Worm (Caenorhabditis elegans): ENCODE data around the gene tag-281.

DNA sequence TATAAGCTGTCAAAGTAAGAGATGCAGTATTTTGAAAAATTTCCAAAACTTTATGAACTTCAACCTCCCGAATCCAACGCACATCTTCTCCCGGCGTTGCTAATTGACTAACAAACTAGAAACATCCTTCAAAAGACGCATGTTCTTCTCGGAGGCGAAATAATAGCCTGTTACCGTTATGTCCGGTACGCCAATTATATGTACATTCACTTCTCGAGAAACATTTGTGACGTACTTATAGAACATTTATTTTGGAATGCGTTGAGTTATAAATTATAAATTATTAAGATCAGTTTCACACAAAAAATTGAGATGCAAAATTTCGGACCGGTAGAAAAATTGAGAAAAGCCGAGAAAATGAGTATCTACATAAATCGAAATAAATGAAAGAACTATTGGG is 37.4 kb downstream of the tag-281 start, which contains the start of gene T21B4.3:
- TF ChIP-seq skn-1 (tag; optimal IDR thresholded peaks at IDR 0.05) (no peak), fos-1 (tag; optimal IDR thresholded peaks at IDR 0.05) (no peak), zag-1 (tag; optimal IDR thresholded peaks at IDR 0.05) (no peak), lin-39 (tag; optimal IDR thresholded peaks at IDR 0.05) (no peak), blmp-1 (tag; optimal IDR thresholded peaks at IDR 0.05; ENCODE audit: insufficient read depth) (no peak), nhr-25 (tag; optimal IDR thresholded peaks at IDR 0.05) (no peak), ZK546.5 (tag; optimal IDR thresholded peaks at IDR 0.05) (no peak)
